Worm (Caenorhabditis elegans) whole organism, L2 larva: ENCODE data around the gene str-199.

ENCODE experiments used
- C34F6.9 ChIP-seq: fragments of 150-350 bp; optimal IDR thresholded peaks from 2 replicates; lab custom pipeline; 2014; ENCODE audit warnings: missing biosample characterization, missing genetic modification characterization
- F13H6.1 ChIP-seq: sonication (generic microtip); optimal IDR thresholded peaks from 2 replicates; lab custom pipeline; 2016; ENCODE audit warnings: missing genetic modification characterization, missing compliant biosample characterization
- R02D3.7 ChIP-seq: fragments of 150-350 bp; optimal IDR thresholded peaks from 2 replicates; lab custom pipeline; 2014; ENCODE audit warnings: missing biosample characterization, missing genetic modification characterization
- Y55F3AM.14 ChIP-seq: fragments of 200-800 bp; sonication (Bioruptor generic); optimal IDR thresholded peaks from 2 replicates; lab custom pipeline; 2018; ENCODE audit warnings: mild to moderate bottlenecking, missing genetic modification characterization, missing compliant biosample characterization
- ZK546.5 ChIP-seq: sonication (generic microtip); optimal IDR thresholded peaks from 2 replicates; lab custom pipeline; 2017; ENCODE audit warnings: missing biosample characterization, missing genetic modification characterization
- aly-2 ChIP-seq: fragments of 150-350 bp; optimal IDR thresholded peaks from 2 replicates; lab custom pipeline; 2014; ENCODE audit warnings: missing biosample characterization, missing genetic modification characterization
- ama-1 ChIP-seq: fragments of 150-350 bp; optimal IDR thresholded peaks from 2 replicates; lab custom pipeline; 2018; ENCODE audit warnings: inconsistent platforms
- blmp-1 ChIP-seq: sonication (generic microtip); optimal IDR thresholded peaks from 2 replicates; lab custom pipeline; 2017; ENCODE audit warnings: missing genetic modification characterization, mild to moderate bottlenecking, missing compliant biosample characterization, antibody characterized with exemption, moderate library complexity; ENCODE audit not compliant: insufficient read depth
- ceh-16 ChIP-seq: fragments of 150-350 bp; optimal IDR thresholded peaks from 2 replicates; lab custom pipeline; 2014; ENCODE audit warnings: missing biosample characterization, missing genetic modification characterization
- crh-2 ChIP-seq: sonication (generic microtip); optimal IDR thresholded peaks from 2 replicates; lab custom pipeline; 2017; ENCODE audit warnings: missing biosample characterization, missing genetic modification characterization
- dmd-4 ChIP-seq: sonication (generic microtip); optimal IDR thresholded peaks from 2 replicates; lab custom pipeline; 2017; ENCODE audit warnings: missing biosample characterization, missing genetic modification characterization
- egl-27 ChIP-seq: sonication (generic microtip); optimal IDR thresholded peaks from 3 replicates; lab custom pipeline; 2017; ENCODE audit warnings: missing biosample characterization, missing genetic modification reagents, missing genetic modification characterization
- elt-3 ChIP-seq: sonication (generic microtip); optimal IDR thresholded peaks from 2 replicates; lab custom pipeline; 2017; ENCODE audit warnings: missing biosample characterization, missing genetic modification characterization
- fos-1 ChIP-seq: fragments of 150-350 bp; optimal IDR thresholded peaks from 2 replicates; lab custom pipeline; 2014; ENCODE audit warnings: missing biosample characterization, missing genetic modification characterization
- lin-11 ChIP-seq: fragments of 150-350 bp; sonication (generic microtip); optimal IDR thresholded peaks from 2 replicates; lab custom pipeline; 2014; ENCODE audit warnings: missing biosample characterization, missing genetic modification characterization, inconsistent platforms, mixed read lengths
- lin-13 ChIP-seq: fragments of 150-350 bp; optimal IDR thresholded peaks from 2 replicates; lab custom pipeline; 2014; ENCODE audit warnings: missing biosample characterization, missing genetic modification reagents, missing genetic modification characterization
- mab-5 ChIP-seq: fragments of 150-350 bp; optimal IDR thresholded peaks from 2 replicates; lab custom pipeline; 2014; ENCODE audit warnings: missing biosample characterization, missing genetic modification characterization
- nhr-10 ChIP-seq: sonication (generic microtip); optimal IDR thresholded peaks from 2 replicates; lab custom pipeline; 2017; ENCODE audit warnings: missing biosample characterization, missing genetic modification characterization
- nhr-11 ChIP-seq: fragments of 150-350 bp; optimal IDR thresholded peaks from 2 replicates; lab custom pipeline; 2014; ENCODE audit warnings: missing biosample characterization, missing genetic modification characterization
- nhr-129 ChIP-seq: fragments of 150-350 bp; optimal IDR thresholded peaks from 2 replicates; lab custom pipeline; 2014; ENCODE audit warnings: missing biosample characterization, missing genetic modification characterization
- nhr-21 ChIP-seq: fragments of 150-350 bp; optimal IDR thresholded peaks from 2 replicates; lab custom pipeline; 2014; ENCODE audit warnings: missing biosample characterization, missing genetic modification characterization
- nhr-23 ChIP-seq: fragments of 150-350 bp; optimal IDR thresholded peaks from 2 replicates; lab custom pipeline; 2014; ENCODE audit warnings: missing biosample characterization, missing genetic modification reagents, missing genetic modification characterization
- nhr-237 ChIP-seq: fragments of 150-350 bp; optimal IDR thresholded peaks from 2 replicates; lab custom pipeline; 2014; ENCODE audit warnings: missing biosample characterization, missing genetic modification characterization
- nhr-25 ChIP-seq: fragments of 150-350 bp; sonication (generic microtip); optimal IDR thresholded peaks from 3 replicates; lab custom pipeline; 2014; ENCODE audit warnings: missing biosample characterization, missing genetic modification characterization
- nhr-6 ChIP-seq: fragments of 150-350 bp; optimal IDR thresholded peaks from 2 replicates; lab custom pipeline; 2014; ENCODE audit warnings: missing biosample characterization, missing genetic modification characterization
- nhr-77 ChIP-seq: fragments of 150-350 bp; optimal IDR thresholded peaks from 2 replicates; lab custom pipeline; 2014; ENCODE audit warnings: missing biosample characterization, missing genetic modification characterization
- peb-1 ChIP-seq: fragments of 150-350 bp; optimal IDR thresholded peaks from 2 replicates; lab custom pipeline; 2014; ENCODE audit warnings: missing biosample characterization, missing genetic modification characterization
- sem-4 ChIP-seq: fragments of 150-350 bp; optimal IDR thresholded peaks from 2 replicates; lab custom pipeline; 2014; ENCODE audit warnings: missing biosample characterization, missing genetic modification reagents, missing genetic modification characterization
- skn-1 ChIP-seq: sonication (generic microtip); optimal IDR thresholded peaks from 2 replicates; lab custom pipeline; 2017; ENCODE audit warnings: missing biosample characterization, missing genetic modification characterization
- sma-3 ChIP-seq: sonication (generic microtip); optimal IDR thresholded peaks from 2 replicates; lab custom pipeline; 2016; ENCODE audit warnings: missing genetic modification reagents, missing genetic modification characterization, missing compliant biosample characterization
- sma-9 ChIP-seq, 2 experiments: fragments of 150-350 bp in 1 of 2; sonication (generic microtip) in 1 of 2; optimal IDR thresholded peaks; 2 replicates each; lab custom pipeline; 2014 to 2016; ENCODE audit warnings: missing genetic modification characterization in 2 of 2, mild to moderate bottlenecking in 1 of 2, missing biosample characterization in 1 of 2, missing compliant biosample characterization in 1 of 2, missing genetic modification reagents in 1 of 2, moderate library complexity in 1 of 2
- snpc-4 ChIP-seq: fragments of 150-350 bp; optimal IDR thresholded peaks from 2 replicates; lab custom pipeline; 2014; ENCODE audit warnings: missing biosample characterization, missing genetic modification characterization
- unc-55 ChIP-seq: fragments of 150-350 bp; sonication (generic microtip); optimal IDR thresholded peaks from 3 replicates; lab custom pipeline; 2014; ENCODE audit warnings: missing biosample characterization, missing genetic modification reagents, missing genetic modification characterization
- zag-1 ChIP-seq: fragments of 150-350 bp; optimal IDR thresholded peaks from 2 replicates; lab custom pipeline; 2014; ENCODE audit warnings: missing biosample characterization, missing genetic modification characterization
- ztf-11 ChIP-seq: sonication (generic microtip); optimal IDR thresholded peaks from 2 replicates; lab custom pipeline; 2017; ENCODE audit warnings: missing biosample characterization, missing genetic modification characterization
- ztf-4 ChIP-seq: fragments of 150-350 bp; optimal IDR thresholded peaks from 2 replicates; lab custom pipeline; 2014; ENCODE audit warnings: missing biosample characterization, missing genetic modification characterization

Gene str-199

ce11 chrV:17170822-17171221 lies 19.5 kb downstream of the str-199 start, which contains the start of gene srw-51:
srw-51 (minus strand) TSS chrV:17170922.
- TF ChIP-seq ztf-11 (no peak), R02D3.7 (no peak)

- TF ChIP-seq nhr-25 (tag; lab: Kevin White, UChicago) = no peak
- no peak for TF ChIP-seq F13H6.1
- TF ChIP-seq egl-27 (tag; lab: Kevin White, UChicago) = no peak
- TF ChIP-seq blmp-1 (tag; lab: Kevin White, UChicago) = no peak
- TF ChIP-seq nhr-23 = no peak
- TF ChIP-seq aly-2 (tag; lab: Kevin White, UChicago) = no peak
- no peak for TF ChIP-seq nhr-129 (tag; lab: Kevin White, UChicago)
- TF ChIP-seq dmd-4 (tag; lab: Kevin White, UChicago) = no peak
- TF ChIP-seq nhr-77 (tag; lab: Kevin White, UChicago) = no peak
- no peak for TF ChIP-seq zag-1 (tag; lab: Kevin White, UChicago)
Measured at ce11 chrV:17167457-17167856, 22.8 kb downstream of the str-199 start, which contains the start of gene srz-66. srz-66 (minus strand) TSS chrV:17167557.

ce11 chrV:17165409-17165808 lies 24.9 kb downstream of the str-199 start, which contains the start of gene srh-102:
srh-102 (minus strand) TSS chrV:17165509.
- TF ChIP-seq nhr-25 (tag; lab: Kevin White, UChicago) (no peak), lin-11 (tag; lab: Kevin White, UChicago) (no peak), fos-1 (tag; lab: Kevin White, UChicago) (no peak), ZK546.5 (tag; lab: Kevin White, UChicago) (no peak), zag-1 (tag; lab: Kevin White, UChicago) (no peak), ceh-16 (no peak), sma-3 (GFP tag; lab: Kevin White, UChicago) (no peak), elt-3 (tag; lab: Kevin White, UChicago) (no peak), sma-9 (GFP tag; optimal IDR thresholded peaks at IDR 0.05; lab: Kevin White, UChicago) (no peak), sma-9 (tag; optimal IDR thresholded peaks at IDR 0.05; lab: Kevin White, UChicago) (no peak), lin-13 (GFP tag; lab: Kevin White, UChicago) (no peak), nhr-10 (no peak), C34F6.9 (tag; lab: Kevin White, UChicago) (no peak), peb-1 (no peak)

DNA sequence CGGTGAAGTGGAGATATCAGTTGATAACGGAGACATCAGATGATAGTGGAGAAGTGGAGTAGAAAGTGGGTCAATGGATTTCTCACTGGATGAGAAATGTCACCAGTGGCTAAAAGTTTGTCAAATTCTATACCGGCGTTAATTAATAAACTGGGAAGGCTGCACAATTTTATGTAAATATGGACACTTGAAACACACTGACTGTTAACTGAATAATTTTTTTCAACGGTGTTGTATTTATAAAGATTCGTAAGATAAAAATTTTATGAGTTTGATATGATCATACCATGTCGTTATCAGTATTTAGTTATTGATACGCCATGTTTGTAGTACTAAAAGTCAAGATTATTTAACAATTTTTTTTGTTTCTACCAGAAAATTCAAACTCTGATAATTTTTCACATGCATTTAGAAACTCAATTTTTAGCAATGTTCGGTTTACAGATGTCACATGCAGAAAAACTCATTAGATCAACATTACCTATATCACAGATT lies 30.8 kb downstream of the str-199 start, which contains the start of gene F40D4.12:
TSS of gene F40D4.12 (plus strand) at position 445 of the 495 bp plus-strand sequence.
- TF ChIP-seq Y55F3AM.14 (GFP tag; lab: Kevin White, UChicago) = no peak
- TF ChIP-seq C34F6.9 (tag; lab: Kevin White, UChicago) = no peak
- no peak for TF ChIP-seq nhr-6 (tag; lab: Kevin White, UChicago)
- TF ChIP-seq sem-4 (tag; lab: Kevin White, UChicago) = no peak
- no peak for TF ChIP-seq R02D3.7
- no peak for TF ChIP-seq sma-3 (GFP tag; lab: Kevin White, UChicago)
- TF ChIP-seq nhr-77 (tag; lab: Kevin White, UChicago) = no peak
- TF ChIP-seq skn-1 (tag; lab: Kevin White, UChicago) = no peak
- no peak for TF ChIP-seq zag-1 (tag; lab: Kevin White, UChicago)
- TF ChIP-seq nhr-23 = no peak
- no peak for TF ChIP-seq crh-2
- no peak for TF ChIP-seq blmp-1 (tag; lab: Kevin White, UChicago)
- no peak for TF ChIP-seq nhr-11
- TF ChIP-seq, all 48 proteins: peak for 0

- TF ChIP-seq unc-55 = no peak
- no peak for TF ChIP-seq nhr-6 (tag; lab: Kevin White, UChicago)
- no peak for TF ChIP-seq sma-3 (GFP tag; lab: Kevin White, UChicago)
- no peak for TF ChIP-seq nhr-11
- no peak for TF ChIP-seq nhr-237 (tag; lab: Kevin White, UChicago)
- TF ChIP-seq zag-1 (tag; lab: Kevin White, UChicago) = no peak
- TF ChIP-seq nhr-21 (tag; lab: Kevin White, UChicago) = no peak
- TF ChIP-seq blmp-1 (tag; lab: Kevin White, UChicago) = no peak
- no peak for TF ChIP-seq ztf-4 (tag; lab: Kevin White, UChicago)
- no peak for TF ChIP-seq ama-1 (lab: Kevin White, UChicago)
- no peak for TF ChIP-seq egl-27 (tag; lab: Kevin White, UChicago)
- no peak for TF ChIP-seq ceh-16
- TF ChIP-seq F13H6.1 = no peak
- no peak for TF ChIP-seq sem-4 (tag; lab: Kevin White, UChicago)
- TF ChIP-seq ztf-11 = no peak
- TF ChIP-seq nhr-129 (tag; lab: Kevin White, UChicago) = no peak
- no peak for TF ChIP-seq snpc-4 (tag; lab: Kevin White, UChicago)
- no peak for TF ChIP-seq lin-13 (GFP tag; lab: Kevin White, UChicago)
- TF ChIP-seq nhr-23 = no peak
- TF ChIP-seq mab-5 = no peak
Measured at ce11 chrV:17157154-17157553, 33.1 kb downstream of the str-199 start, which contains the start of gene F40D4.13. F40D4.13 (minus strand) TSS chrV:17157254.
